Fruit fly (Drosophila melanogaster) whole organism, adult: ENCODE data around the gene RpS14b.
A peak's percentile ranks its signal among the peaks of the same experiment; 100 is the strongest.

ENCODE experiments used
- CG11617 ChIP-seq: fragments of 200-800 bp; sonication (Bioruptor generic); optimal IDR thresholded peaks from 2 replicates; lab custom pipeline; 2017; ENCODE audit warnings: mild to moderate bottlenecking, missing biosample characterization, missing genetic modification reagents, missing genetic modification characterization
- CG12768 ChIP-seq: fragments of 200-800 bp; sonication (Bioruptor generic); optimal IDR thresholded peaks from 2 replicates; lab custom pipeline; 2017; ENCODE audit warnings: missing biosample characterization, missing genetic modification characterization, mild to moderate bottlenecking, moderate library complexity, missing genetic modification reagents
- CG14711 ChIP-seq: fragments of 200-800 bp; sonication (Bioruptor generic); optimal IDR thresholded peaks from 2 replicates; lab custom pipeline; 2018; ENCODE audit warnings: missing biosample characterization, mild to moderate bottlenecking, missing genetic modification characterization, moderate library complexity
- CG1620 ChIP-seq: fragments of 200-800 bp; sonication (Bioruptor generic); optimal IDR thresholded peaks from 2 replicates; lab custom pipeline; 2016; ENCODE audit warnings: missing biosample characterization, missing genetic modification characterization
- CG33017 ChIP-seq: fragments of 200-800 bp; sonication (Bioruptor generic); optimal IDR thresholded peaks from 2 replicates; lab custom pipeline; 2018; ENCODE audit warnings: missing biosample characterization, mild to moderate bottlenecking, missing genetic modification characterization, moderate library complexity
- CG5204 ChIP-seq: fragments of 200-800 bp; sonication (Bioruptor generic); optimal IDR thresholded peaks from 2 replicates; lab custom pipeline; 2016; ENCODE audit warnings: missing biosample characterization, missing genetic modification characterization
- CG7045 ChIP-seq: fragments of 200-800 bp; sonication (Bioruptor generic); optimal IDR thresholded peaks from 2 replicates; lab custom pipeline; 2017; ENCODE audit warnings: missing biosample characterization, mild to moderate bottlenecking, missing genetic modification characterization
- CG7101 ChIP-seq: fragments of 200-800 bp; sonication (Bioruptor generic); optimal IDR thresholded peaks from 2 replicates; lab custom pipeline; 2018; ENCODE audit warnings: missing biosample characterization, mild to moderate bottlenecking, missing genetic modification characterization, moderate library complexity
- Clk ChIP-seq: fragments of 200-800 bp; sonication (Bioruptor generic); optimal IDR thresholded peaks from 2 replicates; lab custom pipeline; 2017; ENCODE audit warnings: missing biosample characterization, missing genetic modification characterization
- Crg-1 ChIP-seq: fragments of 200-800 bp; sonication (Bioruptor generic); optimal IDR thresholded peaks from 2 replicates; lab custom pipeline; 2016; ENCODE audit warnings: missing biosample characterization, missing genetic modification characterization
- Hr96 ChIP-seq: fragments of 200-800 bp; sonication (Bioruptor generic); optimal IDR thresholded peaks from 2 replicates; lab custom pipeline; 2016; ENCODE audit warnings: missing biosample characterization, missing genetic modification characterization
- Mnt ChIP-seq: fragments of 200-800 bp; sonication (Bioruptor generic); optimal IDR thresholded peaks from 2 replicates; lab custom pipeline; 2016; ENCODE audit warnings: missing biosample characterization, mild to moderate bottlenecking, missing genetic modification characterization
- bab1 ChIP-seq: fragments of 200-800 bp; sonication (Bioruptor generic); optimal IDR thresholded peaks from 3 replicates; lab custom pipeline; 2019; ENCODE audit warnings: missing biosample characterization, mild to moderate bottlenecking, missing genetic modification characterization, moderate library complexity
- cic ChIP-seq: fragments of 200-800 bp; sonication (Bioruptor generic); optimal IDR thresholded peaks from 2 replicates; lab custom pipeline; 2017; ENCODE audit warnings: missing biosample characterization, mild to moderate bottlenecking, missing genetic modification characterization, moderate library complexity
- cnc ChIP-seq, 2 experiments: fragments of >200 bp; optimal IDR thresholded peaks; 2 replicates each; lab custom pipeline; 2017
- kay ChIP-seq: fragments of 200-800 bp; sonication (Bioruptor generic); peaks from one replicate; lab custom pipeline; 2016; ENCODE audit warnings: missing biosample characterization, missing genetic modification characterization, borderline replicate concordance
- ovo ChIP-seq: fragments of 200-800 bp; sonication (Bioruptor generic); optimal IDR thresholded peaks from 2 replicates; lab custom pipeline; 2016; ENCODE audit warnings: missing biosample characterization, missing genetic modification characterization
- pad ChIP-seq: fragments of 200-800 bp; sonication (Bioruptor generic); optimal IDR thresholded peaks from 3 replicates; lab custom pipeline; 2017; ENCODE audit warnings: missing biosample characterization, missing genetic modification characterization, mild to moderate bottlenecking, moderate library complexity, missing genetic modification reagents
- tj ChIP-seq: fragments of 200-800 bp; sonication (Bioruptor generic); optimal IDR thresholded peaks from 3 replicates; lab custom pipeline; 2017; ENCODE audit warnings: missing biosample characterization, mild to moderate bottlenecking, missing genetic modification characterization, moderate library complexity
- toe ChIP-seq: fragments of 200-800 bp; sonication (Bioruptor generic); optimal IDR thresholded peaks from 2 replicates; lab custom pipeline; 2016; ENCODE audit warnings: missing biosample characterization, missing genetic modification characterization

Gene RpS14b

dm6 chrX:7969188-7969829 is 34.6 kb downstream of the RpS14b start:
- TF ChIP-seq CG33017 (no peak), kay (GFP tag; lab: Kevin White, UChicago) (no peak), Crg-1 (peak; percentile 54), CG5204 (GFP tag; lab: Kevin White, UChicago) (no peak), toe (no peak), pad (peak; percentile 19), bab1 (GFP tag; lab: Kevin White, UChicago) (peak; percentile 58), Mnt (peak; percentile 9), CG7045 (GFP tag; lab: Kevin White, UChicago) (no peak), cic (no peak), CG12768 (GFP tag; lab: Kevin White, UChicago) (no peak), Hr96 (GFP tag; lab: Kevin White, UChicago) (no peak), CG11617 (no peak), ovo (GFP tag; lab: Kevin White, UChicago) (no peak), cnc (optimal IDR thresholded peaks at IDR 0.05; lab: Kevin White, UChicago) (no peak), CG1620 (no peak), CG14711 (tag; lab: Kevin White, UChicago) (peak; percentile 5)

- TF ChIP-seq CG5204 (GFP tag; lab: Kevin White, UChicago) (peak; percentile 2), CG14711 (tag; lab: Kevin White, UChicago) (peak; percentile 38), bab1 (GFP tag; lab: Kevin White, UChicago) (peak; percentile 73), CG33017 (no peak), cnc (optimal IDR thresholded peaks at IDR 0.05; lab: Kevin White, UChicago) (no peak), Hr96 (GFP tag; lab: Kevin White, UChicago) (peak; percentile 22)
Measured at dm6 chrX:7970396-7970795, 35.7 kb downstream of the RpS14b start.

dm6 chrX:7972363-7972942 is 37.8 kb downstream of the RpS14b start:
- TF ChIP-seq Crg-1 (no peak), CG1620 (no peak), CG7101 (peak; percentile 50), CG5204 (GFP tag; lab: Kevin White, UChicago) (peak; percentile 14), CG7045 (GFP tag; lab: Kevin White, UChicago) (peak; percentile 5), bab1 (GFP tag; lab: Kevin White, UChicago) (peak; percentile 66), CG14711 (tag; lab: Kevin White, UChicago) (peak; percentile 44), Clk (no peak)

dm6 chrX:7973325-7973954 is 38.7 kb downstream of the RpS14b start:
- TF ChIP-seq kay (GFP tag; lab: Kevin White, UChicago): no peak
- TF ChIP-seq CG14711 (tag; lab: Kevin White, UChicago): no peak
- TF ChIP-seq CG33017: no peak
- no peak for TF ChIP-seq CG7101
- TF ChIP-seq CG1620: no peak
- no peak for TF ChIP-seq tj (GFP tag; lab: Kevin White, UChicago)
- no peak for TF ChIP-seq ovo (GFP tag; lab: Kevin White, UChicago)
- no peak for TF ChIP-seq CG7045 (GFP tag; lab: Kevin White, UChicago)
- no peak for TF ChIP-seq CG12768 (GFP tag; lab: Kevin White, UChicago)
- no peak for TF ChIP-seq toe
- TF ChIP-seq Mnt: no peak
- TF ChIP-seq CG11617: no peak
- no peak for TF ChIP-seq Crg-1
- no peak for TF ChIP-seq bab1 (GFP tag; lab: Kevin White, UChicago)
- no peak for TF ChIP-seq CG5204 (GFP tag; lab: Kevin White, UChicago)
- no peak for TF ChIP-seq Clk
- TF ChIP-seq cic: no peak
- no peak for TF ChIP-seq Hr96 (GFP tag; lab: Kevin White, UChicago)
- no peak for TF ChIP-seq pad

dm6 chrX:7975516-7976257 is 41.0 kb downstream of the RpS14b start:
- TF ChIP-seq tj (GFP tag; lab: Kevin White, UChicago): no peak
- TF ChIP-seq CG14711 (tag; lab: Kevin White, UChicago): no peak
- no peak for TF ChIP-seq toe
- no peak for TF ChIP-seq ovo (GFP tag; lab: Kevin White, UChicago)
- TF ChIP-seq CG33017: no peak
- TF ChIP-seq CG5204 (GFP tag; lab: Kevin White, UChicago): no peak
- TF ChIP-seq Hr96 (GFP tag; lab: Kevin White, UChicago): no peak
- no peak for TF ChIP-seq Crg-1
- TF ChIP-seq Clk: no peak
- TF ChIP-seq pad: no peak
- no peak for TF ChIP-seq CG11617
- TF ChIP-seq kay (GFP tag; lab: Kevin White, UChicago): no peak
- TF ChIP-seq CG12768 (GFP tag; lab: Kevin White, UChicago): no peak
- TF ChIP-seq CG7045 (GFP tag; lab: Kevin White, UChicago): no peak
- TF ChIP-seq cic: no peak
- no peak for TF ChIP-seq CG7101
- TF ChIP-seq bab1 (GFP tag; lab: Kevin White, UChicago): no peak
- TF ChIP-seq Mnt: no peak
- no peak for TF ChIP-seq cnc (optimal IDR thresholded peaks at IDR 0.05; lab: Kevin White, UChicago)
- no peak for TF ChIP-seq CG1620
